Fruit fly (Drosophila melanogaster) whole organism, embryonic: Measurements from ENCODE around the gene CG8668.
A peak's percentile ranks its signal among the peaks of the same experiment; 100 is the strongest.

Source experiments
- Blimp-1 ChIP-seq: fragments of 200-800 bp; sonication (Bioruptor generic); optimal IDR thresholded peaks from 3 replicates; lab custom pipeline; 2018; ENCODE audit warnings: missing biosample characterization, missing genetic modification characterization, mild to moderate bottlenecking, moderate library complexity, missing genetic modification reagents
- CG10431 ChIP-seq: fragments of 200-800 bp; sonication (Bioruptor generic); optimal IDR thresholded peaks from 3 replicates; lab custom pipeline; 2018; ENCODE audit warnings: missing biosample characterization, mild to moderate bottlenecking, missing genetic modification characterization
- CG1233 ChIP-seq: fragments of 200-800 bp; sonication (Bioruptor generic); optimal IDR thresholded peaks from 4 replicates; lab custom pipeline; 2018; ENCODE audit warnings: missing biosample characterization, mild to moderate bottlenecking, missing genetic modification characterization
- CG12391 ChIP-seq: fragments of 200-800 bp; sonication (Bioruptor generic); optimal IDR thresholded peaks from 3 replicates; lab custom pipeline; 2018; ENCODE audit warnings: missing biosample characterization, mild to moderate bottlenecking, missing genetic modification characterization, moderate library complexity
- CG13894 ChIP-seq: fragments of 200-800 bp; sonication (Bioruptor generic); optimal IDR thresholded peaks from 3 replicates; lab custom pipeline; 2018; ENCODE audit warnings: missing biosample characterization, mild to moderate bottlenecking, missing genetic modification characterization, moderate library complexity
- CG15011 ChIP-seq: fragments of 200-800 bp; sonication (Bioruptor generic); optimal IDR thresholded peaks from 3 replicates; lab custom pipeline; 2018; ENCODE audit warnings: missing biosample characterization, mild to moderate bottlenecking, missing genetic modification characterization
- CG15479 ChIP-seq: fragments of 200-800 bp; sonication (Bioruptor generic); optimal IDR thresholded peaks from 3 replicates; lab custom pipeline; 2019; ENCODE audit warnings: missing biosample characterization, mild to moderate bottlenecking, missing genetic modification characterization, moderate library complexity
- CG15514 ChIP-seq: fragments of 200-800 bp; sonication (Bioruptor generic); optimal IDR thresholded peaks from 3 replicates; lab custom pipeline; 2017; ENCODE audit warnings: missing biosample characterization, missing genetic modification characterization, mild to moderate bottlenecking, moderate library complexity, missing genetic modification reagents
- CG1602 ChIP-seq: fragments of 200-800 bp; sonication (Bioruptor generic); optimal IDR thresholded peaks from 3 replicates; lab custom pipeline; 2016; ENCODE audit warnings: missing biosample characterization, missing genetic modification characterization
- CG17359 ChIP-seq: fragments of 200-800 bp; sonication (Bioruptor generic); optimal IDR thresholded peaks from 3 replicates; lab custom pipeline; 2018; ENCODE audit warnings: missing biosample characterization, mild to moderate bottlenecking, missing genetic modification characterization, moderate library complexity
- CG17568 ChIP-seq: fragments of 200-800 bp; sonication (Bioruptor generic); optimal IDR thresholded peaks from 2 replicates; lab custom pipeline; 2018; ENCODE audit warnings: missing biosample characterization, mild to moderate bottlenecking, missing genetic modification characterization, moderate library complexity
- CG18619 ChIP-seq: fragments of 200-800 bp; sonication (Bioruptor generic); optimal IDR thresholded peaks from 3 replicates; lab custom pipeline; 2017; ENCODE audit warnings: missing biosample characterization, mild to moderate bottlenecking, missing genetic modification characterization
- CG2116 ChIP-seq: fragments of 200-800 bp; sonication (Bioruptor generic); optimal IDR thresholded peaks from 3 replicates; lab custom pipeline; 2018; ENCODE audit warnings: missing biosample characterization, mild to moderate bottlenecking, missing genetic modification characterization
- CG2120 ChIP-seq: fragments of 200-800 bp; sonication (Bioruptor generic); optimal IDR thresholded peaks from 3 replicates; lab custom pipeline; 2016; ENCODE audit warnings: missing biosample characterization, missing genetic modification characterization
- CG6813 ChIP-seq: fragments of 200-800 bp; sonication (Bioruptor generic); optimal IDR thresholded peaks from 2 replicates; lab custom pipeline; 2017; ENCODE audit warnings: missing biosample characterization, missing genetic modification characterization, mild to moderate bottlenecking, moderate library complexity, missing genetic modification reagents
- CG7839 ChIP-seq: fragments of 200-800 bp; sonication (Bioruptor generic); optimal IDR thresholded peaks from 3 replicates; lab custom pipeline; 2018; ENCODE audit warnings: missing biosample characterization, mild to moderate bottlenecking, missing genetic modification characterization, moderate library complexity
- CrebB ChIP-seq: fragments of 200-800 bp; sonication (Bioruptor generic); optimal IDR thresholded peaks from 3 replicates; lab custom pipeline; 2018; ENCODE audit warnings: missing biosample characterization, mild to moderate bottlenecking, missing genetic modification characterization
- D19A ChIP-seq: fragments of 200-800 bp; optimal IDR thresholded peaks from 3 replicates; lab custom pipeline; 2019; ENCODE audit warnings: missing biosample characterization, mild to moderate bottlenecking, missing genetic modification characterization, moderate library complexity
- Dek ChIP-seq: fragments of 200-800 bp; sonication (Bioruptor generic); optimal IDR thresholded peaks from 3 replicates; lab custom pipeline; 2019; ENCODE audit warnings: missing biosample characterization, mild to moderate bottlenecking, missing genetic modification characterization, moderate library complexity
- Fer1 ChIP-seq: fragments of 200-800 bp; sonication (Bioruptor generic); optimal IDR thresholded peaks from 2 replicates; lab custom pipeline; 2017; ENCODE audit warnings: missing biosample characterization, mild to moderate bottlenecking, missing genetic modification characterization
- HmgZ ChIP-seq: fragments of 200-800 bp; sonication (Bioruptor generic); optimal IDR thresholded peaks from 2 replicates; lab custom pipeline; 2018; ENCODE audit warnings: missing biosample characterization, mild to moderate bottlenecking, missing genetic modification characterization
- Rfx ChIP-seq: fragments of 200-800 bp; sonication (Bioruptor generic); IDR thresholded peaks from 2 replicates; pipeline ENCODE4 v1.3.6; 2022; ENCODE audit warnings: missing biosample characterization, missing genetic modification characterization
- Sox102F ChIP-seq: fragments of 200-800 bp; sonication (Bioruptor generic); optimal IDR thresholded peaks from 2 replicates; lab custom pipeline; 2018; ENCODE audit warnings: missing biosample characterization, mild to moderate bottlenecking, missing genetic modification characterization, moderate library complexity
- Vsx1 ChIP-seq: fragments of 200-800 bp; sonication (Bioruptor generic); optimal IDR thresholded peaks from 2 replicates; lab custom pipeline; 2017; ENCODE audit warnings: missing biosample characterization, mild to moderate bottlenecking, missing genetic modification characterization, missing genetic modification reagents
- Xrp1 ChIP-seq: fragments of 200-800 bp; sonication (Bioruptor generic); IDR thresholded peaks from 2 replicates; pipeline ENCODE4 v1.3.6; 2022; ENCODE audit warnings: missing biosample characterization, missing genetic modification characterization
- abd-A ChIP-seq: fragments of 200-800 bp; sonication (Bioruptor generic); optimal IDR thresholded peaks from 3 replicates; lab custom pipeline; 2019; ENCODE audit warnings: missing biosample characterization, mild to moderate bottlenecking, missing genetic modification characterization, moderate library complexity
- amos ChIP-seq: fragments of 200-800 bp; sonication (Bioruptor generic); IDR thresholded peaks from 2 replicates; pipeline ENCODE4 v1.3.6; 2022; ENCODE audit warnings: missing biosample characterization, missing genetic modification characterization; ENCODE audit not compliant: partially characterized antibody
- ap ChIP-seq: fragments of 200-800 bp; sonication (Bioruptor generic); IDR thresholded peaks from 2 replicates; pipeline ENCODE4 v1.3.6; 2022; ENCODE audit warnings: missing biosample characterization, missing genetic modification characterization
- bcd ChIP-seq: fragments of 200-800 bp; sonication (Bioruptor generic); optimal IDR thresholded peaks from 2 replicates; lab custom pipeline; 2017; ENCODE audit warnings: missing biosample characterization, mild to moderate bottlenecking, missing genetic modification characterization
- bigmax ChIP-seq: fragments of 200-800 bp; sonication (Bioruptor generic); optimal IDR thresholded peaks from 2 replicates; lab custom pipeline; 2018; ENCODE audit warnings: missing biosample characterization, mild to moderate bottlenecking, missing genetic modification characterization
- bsh ChIP-seq, 2 experiments: fragments of 200-800 bp; sonication (Bioruptor generic); optimal IDR thresholded peaks; 2 replicates each; lab custom pipeline; 2017 to 2018; ENCODE audit warnings: mild to moderate bottlenecking in 2 of 2, missing biosample characterization in 2 of 2, missing genetic modification characterization in 2 of 2, moderate library complexity in 1 of 2
- caup ChIP-seq: fragments of 200-800 bp; sonication (Bioruptor generic); optimal IDR thresholded peaks from 3 replicates; lab custom pipeline; 2017; ENCODE audit warnings: missing biosample characterization, mild to moderate bottlenecking, missing genetic modification characterization, moderate library complexity; ENCODE audit not compliant: severe bottlenecking
- cg ChIP-seq: fragments of 200-800 bp; sonication (Bioruptor generic); optimal IDR thresholded peaks from 3 replicates; lab custom pipeline; 2019; ENCODE audit warnings: missing biosample characterization, mild to moderate bottlenecking, missing genetic modification characterization, moderate library complexity
- chinmo ChIP-seq: fragments of 200-800 bp; sonication (Bioruptor generic); IDR thresholded peaks from 4 replicates; pipeline ENCODE4 v1.3.6; 2022; ENCODE audit warnings: missing biosample characterization, missing genetic modification characterization; ENCODE audit not compliant: partially characterized antibody
- crol ChIP-seq: fragments of 200-800 bp; sonication (Bioruptor generic); IDR thresholded peaks from 2 replicates; pipeline ENCODE4 v1.3.6; 2022; ENCODE audit warnings: missing biosample characterization, missing genetic modification characterization
- crp ChIP-seq, 2 experiments: fragments of 200-800 bp; sonication (Bioruptor generic); optimal IDR thresholded peaks; 2 replicates in 1 of 2; 3 replicates in 1 of 2; lab custom pipeline; 2017; ENCODE audit warnings: missing biosample characterization in 2 of 2, missing genetic modification characterization in 2 of 2, mild to moderate bottlenecking in 1 of 2, moderate library complexity in 1 of 2
- dmrt99B ChIP-seq: fragments of 200-800 bp; sonication (Bioruptor generic); optimal IDR thresholded peaks from 2 replicates; lab custom pipeline; 2018; ENCODE audit warnings: missing biosample characterization, mild to moderate bottlenecking, missing genetic modification characterization, moderate library complexity
- eve ChIP-seq, 2 experiments: fragments of >200 bp; optimal IDR thresholded peaks; 2 replicates each; lab custom pipeline; 2017; ENCODE audit warnings: missing biosample characterization in 2 of 2, missing genetic modification characterization in 2 of 2
- ewg ChIP-seq: fragments of 200-800 bp; sonication (Bioruptor generic); optimal IDR thresholded peaks from 3 replicates; lab custom pipeline; 2017; ENCODE audit warnings: mild to moderate bottlenecking, missing biosample characterization, missing genetic modification reagents, missing genetic modification characterization
- fd64A ChIP-seq: fragments of 200-800 bp; sonication (Bioruptor generic); optimal IDR thresholded peaks from 3 replicates; lab custom pipeline; 2018; ENCODE audit warnings: missing biosample characterization, mild to moderate bottlenecking, missing genetic modification characterization
- gcm2 ChIP-seq: fragments of 200-800 bp; sonication (Bioruptor generic); optimal IDR thresholded peaks from 2 replicates; lab custom pipeline; 2016; ENCODE audit warnings: missing biosample characterization, missing genetic modification characterization
- onecut ChIP-seq: fragments of 200-800 bp; sonication (Bioruptor generic); IDR thresholded peaks from 2 replicates; pipeline ENCODE4 v1.3.6; 2022; ENCODE audit warnings: missing biosample characterization, missing genetic modification characterization
- org-1 ChIP-seq: fragments of 200-800 bp; sonication (Bioruptor generic); optimal IDR thresholded peaks from 2 replicates; lab custom pipeline; 2017; ENCODE audit warnings: missing biosample characterization, missing genetic modification characterization
- schlank ChIP-seq: fragments of 200-800 bp; sonication (Bioruptor generic); optimal IDR thresholded peaks from 2 replicates; lab custom pipeline; 2018; ENCODE audit warnings: missing biosample characterization, mild to moderate bottlenecking, missing genetic modification characterization
- sens-2 ChIP-seq: fragments of 200-800 bp; sonication (Bioruptor generic); IDR thresholded peaks from 2 replicates; pipeline ENCODE4 v1.3.6; 2022; ENCODE audit warnings: missing biosample characterization, missing genetic modification characterization
- sisA ChIP-seq: fragments of 200-800 bp; sonication (Bioruptor generic); IDR thresholded peaks from 2 replicates; pipeline ENCODE4 v1.3.6; 2022; ENCODE audit warnings: missing biosample characterization, missing genetic modification characterization
- sob ChIP-seq: fragments of 200-800 bp; sonication (Bioruptor generic); IDR thresholded peaks from 2 replicates; pipeline ENCODE4 v1.3.6; 2022; ENCODE audit warnings: missing biosample characterization, missing genetic modification characterization
- stc ChIP-seq: fragments of 200-800 bp; sonication (Bioruptor generic); IDR thresholded peaks from 2 replicates; pipeline ENCODE4 v1.3.6; 2022; ENCODE audit warnings: missing biosample characterization, missing genetic modification characterization
- twi ChIP-seq: fragments of 200-800 bp; optimal IDR thresholded peaks from 2 replicates; lab custom pipeline; 2019; ENCODE audit warnings: missing biosample characterization, mild to moderate bottlenecking, missing genetic modification characterization, moderate library complexity

Gene CG8668

DNA sequence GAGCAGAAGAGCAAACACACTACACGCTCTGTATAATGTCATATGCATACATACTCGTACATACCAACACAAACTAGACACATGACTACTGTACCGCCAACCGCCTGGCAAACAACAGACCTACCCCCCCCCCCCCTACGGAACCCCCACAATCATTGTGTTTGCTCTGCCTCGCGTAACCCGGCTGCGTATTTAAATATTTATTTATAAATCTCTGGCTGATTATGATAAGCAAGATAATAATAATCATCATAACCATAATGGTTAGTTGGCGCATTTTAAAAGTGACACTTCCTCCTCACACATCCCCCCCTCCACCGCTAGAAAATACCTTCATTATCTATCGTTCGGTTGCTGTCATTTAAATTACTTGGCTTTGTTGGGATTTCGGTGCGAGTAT, 29.3 kb upstream of the CG8668 start (continued):
- TF ChIP-seq Dek (tag; lab: Kevin White, UChicago) (peak; percentile 21), crp (GFP tag; optimal IDR thresholded peaks at IDR 0.05; lab: Kevin White, UChicago) (no peak), CG15479 (peak; percentile 80), sisA (GFP tag; lab: Robert Waterston, UW) (no peak), CG2116 (GFP tag; lab: Kevin White, UChicago) (no peak), CG2120 (GFP tag; lab: Kevin White, UChicago) (peak; percentile 18), amos (no peak), Xrp1 (peak; percentile 9; the same call in 1 of the 2 replicates), org-1 (GFP tag; lab: Kevin White, UChicago) (peak; percentile 3), gcm2 (GFP tag; lab: Kevin White, UChicago) (no peak), crol (GFP tag; lab: Robert Waterston, UW) (peak; percentile 90), CG10431 (GFP tag; lab: Kevin White, UChicago) (peak; percentile 61), dmrt99B (tag; lab: Kevin White, UChicago) (peak; percentile 51), fd64A (GFP tag; lab: Kevin White, UChicago) (peak; percentile 71), bigmax (peak; percentile 50), bcd (GFP tag; lab: Kevin White, UChicago) (peak; percentile 68), CrebB (tag; lab: Kevin White, UChicago) (peak; percentile 63), cg (GFP tag; lab: Kevin White, UChicago) (peak; percentile 46), CG12391 (tag; lab: Kevin White, UChicago) (peak; percentile 45), stc (GFP tag; lab: Robert Waterston, UW) (peak; percentile 46; the same call in 1 of the 2 replicates), HmgZ (tag; lab: Kevin White, UChicago) (peak; percentile 72), abd-A (tag; lab: Kevin White, UChicago) (peak; percentile 76), Vsx1 (GFP tag; lab: Kevin White, UChicago) (peak; percentile 68), onecut (GFP tag; lab: Robert Waterston, UW) (peak; percentile 41), ewg (GFP tag; lab: Kevin White, UChicago) (peak; percentile 19), CG15514 (GFP tag; lab: Kevin White, UChicago) (peak; percentile 70), CG1602 (GFP tag; lab: Kevin White, UChicago) (no peak), schlank (tag; lab: Kevin White, UChicago) (peak; percentile 44), CG7839 (tag; lab: Kevin White, UChicago) (peak; percentile 42), CG1233 (GFP tag; lab: Kevin White, UChicago) (peak; percentile 76), CG17568 (GFP tag; lab: Kevin White, UChicago) (peak; percentile 73), caup (GFP tag; lab: Kevin White, UChicago) (peak; percentile 84), sens-2 (GFP tag; lab: Robert Waterston, UW) (no peak), chinmo (peak; percentile 67; the same call in 1 of the 4 replicates), Fer1 (peak; percentile 79), ap (GFP tag; lab: Robert Waterston, UW) (no peak), twi (tag; lab: Kevin White, UChicago) (no peak), CG15011 (peak; percentile 71), CG6813 (GFP tag; lab: Kevin White, UChicago) (peak; percentile 81), CG18619 (GFP tag; lab: Kevin White, UChicago) (peak; percentile 49), bsh (GFP tag; optimal IDR thresholded peaks at IDR 0.05; lab: Kevin White, UChicago) (peak in 1 of 2 experiments; percentile 53), CG13894 (tag; lab: Kevin White, UChicago) (peak; percentile 46), CG17359 (tag; lab: Kevin White, UChicago) (peak; percentile 56), sob (peak; percentile 50), Blimp-1 (peak; percentile 43), eve (GFP tag; optimal IDR thresholded peaks at IDR 0.05; lab: Kevin White, UChicago) (no peak), Sox102F (GFP tag; lab: Kevin White, UChicago) (peak; percentile 44), D19A (peak; percentile 39), Rfx (peak; percentile 47; the same call in 1 of the 2 replicates)
